Worm (Caenorhabditis elegans): Measurements from ENCODE around the gene cdc-25.3.
A peak's percentile ranks its signal among the peaks of the same experiment; 100 is the strongest.

DNA sequence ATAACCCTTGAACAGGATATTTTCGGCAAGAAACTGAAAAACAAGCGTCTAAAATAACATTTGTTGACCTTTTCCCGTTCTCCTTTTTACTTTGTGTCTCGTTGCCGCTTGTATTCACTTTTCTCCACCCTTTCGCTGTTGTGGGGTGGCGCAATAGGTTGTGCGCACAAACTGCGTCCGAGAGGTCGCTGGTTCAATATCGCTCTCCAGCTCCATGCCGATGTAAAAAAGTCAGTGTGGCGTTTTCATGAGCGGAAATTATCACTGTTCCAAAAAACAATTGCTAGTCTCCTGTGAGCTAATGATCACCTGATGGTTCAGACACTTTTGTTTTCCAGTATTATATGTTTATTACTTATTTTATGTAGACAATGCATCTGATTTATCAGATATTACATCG lies 19.8 kb upstream of the cdc-25.3 start:
- no peak for TF ChIP-seq nhr-12 (tag; optimal IDR thresholded peaks at IDR 0.05)
- peak; percentile 67 for TF ChIP-seq tbx-2 (tag; optimal IDR thresholded peaks at IDR 0.05)
- no peak for TF ChIP-seq nhr-77 (tag; optimal IDR thresholded peaks at IDR 0.05)
- TF ChIP-seq egl-5 (tag; optimal IDR thresholded peaks at IDR 0.05) = peak; percentile 57

All from whole organism, L3 larva.